Fruit fly (Drosophila melanogaster) whole organism, embryonic: Measurements from ENCODE around the gene Upf1.
A peak's percentile ranks its signal among the peaks of the same experiment; 100 is the strongest.

ENCODE experiments used
- Asciz ChIP-seq: fragments of 200-800 bp; sonication (Bioruptor generic); optimal IDR thresholded peaks from 2 replicates; lab custom pipeline; 2017; ENCODE audit warnings: missing biosample characterization, mild to moderate bottlenecking, missing genetic modification characterization, missing genetic modification reagents
- Atf3 ChIP-seq: fragments of 200-800 bp; sonication (Bioruptor generic); optimal IDR thresholded peaks from 3 replicates; lab custom pipeline; 2016; ENCODE audit warnings: missing biosample characterization, missing genetic modification characterization
- CG10321 ChIP-seq: fragments of 200-800 bp; sonication (Bioruptor generic); IDR thresholded peaks from 2 replicates; pipeline ENCODE4 v1.3.6; 2022; ENCODE audit warnings: missing biosample characterization, missing genetic modification characterization
- CG10366 ChIP-seq: fragments of 200-800 bp; sonication (Bioruptor generic); IDR thresholded peaks from 2 replicates; pipeline ENCODE4 v1.3.6; 2022; ENCODE audit warnings: missing biosample characterization, missing genetic modification characterization
- CG11723 ChIP-seq: fragments of 200-800 bp; sonication (Bioruptor generic); optimal IDR thresholded peaks from 2 replicates; lab custom pipeline; 2017; ENCODE audit warnings: missing biosample characterization, mild to moderate bottlenecking, missing genetic modification characterization
- CG13424 ChIP-seq: fragments of 200-800 bp; sonication (Bioruptor generic); optimal IDR thresholded peaks from 2 replicates; lab custom pipeline; 2019; ENCODE audit warnings: missing biosample characterization, mild to moderate bottlenecking, missing genetic modification characterization, moderate library complexity
- CG13775 ChIP-seq: fragments of 200-800 bp; sonication (Bioruptor generic); optimal IDR thresholded peaks from 3 replicates; lab custom pipeline; 2017; ENCODE audit warnings: missing biosample characterization, mild to moderate bottlenecking, missing genetic modification characterization
- CG14860 ChIP-seq: fragments of 200-800 bp; sonication (Bioruptor generic); IDR thresholded peaks from 3 replicates; pipeline ENCODE4 v1.3.6; 2022; ENCODE audit warnings: missing biosample characterization, missing genetic modification characterization; ENCODE audit not compliant: partially characterized antibody
- CG17186 ChIP-seq: fragments of 200-800 bp; sonication (Bioruptor generic); optimal IDR thresholded peaks from 3 replicates; lab custom pipeline; 2017; ENCODE audit warnings: missing biosample characterization, missing genetic modification reagents, missing genetic modification characterization
- CG1792 ChIP-seq: fragments of 200-800 bp; sonication (Bioruptor generic); optimal IDR thresholded peaks from 2 replicates; lab custom pipeline; 2016; ENCODE audit warnings: missing biosample characterization, missing genetic modification characterization
- CG1832 ChIP-seq: fragments of 200-800 bp; sonication (Bioruptor generic); optimal IDR thresholded peaks from 2 replicates; lab custom pipeline; 2017; ENCODE audit warnings: missing biosample characterization, mild to moderate bottlenecking, missing genetic modification characterization, inconsistent platforms
- CG2202 ChIP-seq: fragments of 200-800 bp; sonication (Bioruptor generic); optimal IDR thresholded peaks from 2 replicates; lab custom pipeline; 2018; ENCODE audit warnings: missing biosample characterization, mild to moderate bottlenecking, missing genetic modification characterization
- CG3281 ChIP-seq: fragments of 200-800 bp; sonication (Bioruptor generic); optimal IDR thresholded peaks from 3 replicates; lab custom pipeline; 2017; ENCODE audit warnings: missing biosample characterization, mild to moderate bottlenecking, missing genetic modification characterization
- CG3726 ChIP-seq: fragments of 200-800 bp; sonication (Bioruptor generic); IDR thresholded peaks from 3 replicates; pipeline ENCODE4, ENCODE4 v1.3.6; 2022; ENCODE audit warnings: missing biosample characterization, missing genetic modification characterization
- CG3995 ChIP-seq: fragments of 200-800 bp; sonication (Bioruptor generic); optimal IDR thresholded peaks from 3 replicates; lab custom pipeline; 2016; ENCODE audit warnings: missing biosample characterization, missing genetic modification characterization
- CG4730 ChIP-seq: fragments of 200-800 bp; sonication (Bioruptor generic); IDR thresholded peaks from 2 replicates; pipeline ENCODE4 v1.3.6; 2022; ENCODE audit warnings: missing biosample characterization, missing genetic modification characterization
- CG5245 ChIP-seq: fragments of 200-800 bp; sonication (Bioruptor generic); optimal IDR thresholded peaks from 3 replicates; lab custom pipeline; 2016; ENCODE audit warnings: missing biosample characterization, missing genetic modification characterization
- CG6175 ChIP-seq: fragments of 200-800 bp; sonication (Bioruptor generic); IDR thresholded peaks from 3 replicates; pipeline ENCODE4 v1.3.6; 2022; ENCODE audit warnings: missing biosample characterization, missing genetic modification characterization
- CG6254 ChIP-seq: fragments of 200-800 bp; sonication (Bioruptor generic); optimal IDR thresholded peaks from 3 replicates; lab custom pipeline; 2017; ENCODE audit warnings: mild to moderate bottlenecking, missing biosample characterization, missing genetic modification reagents, missing genetic modification characterization
- CG6683 ChIP-seq: fragments of 200-800 bp; sonication (Bioruptor generic); optimal IDR thresholded peaks from 2 replicates; lab custom pipeline; 2017; ENCODE audit warnings: missing biosample characterization, mild to moderate bottlenecking, missing genetic modification characterization, missing genetic modification reagents
- CG7357 ChIP-seq: fragments of 200-800 bp; sonication (Bioruptor generic); IDR thresholded peaks from 3 replicates; pipeline ENCODE4 v1.3.6; 2022; ENCODE audit warnings: missing biosample characterization, missing genetic modification characterization
- CG7745 ChIP-seq: fragments of 200-800 bp; sonication (Bioruptor generic); optimal IDR thresholded peaks from 2 replicates; lab custom pipeline; 2018; ENCODE audit warnings: missing biosample characterization, mild to moderate bottlenecking, missing genetic modification characterization, moderate library complexity
- CG9437 ChIP-seq: fragments of 200-800 bp; sonication (Bioruptor generic); optimal IDR thresholded peaks from 2 replicates; lab custom pipeline; 2018; ENCODE audit warnings: missing biosample characterization, mild to moderate bottlenecking, missing genetic modification characterization
- Camta ChIP-seq: fragments of 200-800 bp; sonication (Bioruptor generic); optimal IDR thresholded peaks from 2 replicates; lab custom pipeline; 2016; ENCODE audit warnings: missing biosample characterization, missing genetic modification characterization
- CoRest ChIP-seq: fragments of 200-800 bp; sonication (Bioruptor generic); optimal IDR thresholded peaks from 3 replicates; lab custom pipeline; 2018; ENCODE audit warnings: missing biosample characterization, mild to moderate bottlenecking, missing genetic modification characterization, moderate library complexity
- Fer3 ChIP-seq: fragments of 200-800 bp; sonication (Bioruptor generic); optimal IDR thresholded peaks from 2 replicates; lab custom pipeline; 2018; ENCODE audit warnings: missing biosample characterization, mild to moderate bottlenecking, missing genetic modification characterization, moderate library complexity
- Hr51 ChIP-seq, 2 experiments: fragments of 200-800 bp; sonication (Bioruptor generic); optimal IDR thresholded peaks; 2 replicates in 1 of 2; 3 replicates in 1 of 2; lab custom pipeline; 2016 to 2018; ENCODE audit warnings: missing biosample characterization in 2 of 2, missing genetic modification characterization in 2 of 2, mild to moderate bottlenecking in 1 of 2, moderate library complexity in 1 of 2
- Mad ChIP-seq: fragments of 200-800 bp; sonication (Bioruptor generic); optimal IDR thresholded peaks from 2 replicates; lab custom pipeline; 2016; ENCODE audit warnings: missing biosample characterization, missing genetic modification characterization
- NC2β ChIP-seq: fragments of 200-800 bp; sonication (Bioruptor generic); optimal IDR thresholded peaks from 2 replicates; lab custom pipeline; 2016; ENCODE audit warnings: missing biosample characterization, missing genetic modification characterization
- Oaz ChIP-seq: fragments of 200-800 bp; sonication (Bioruptor generic); IDR thresholded peaks from 2 replicates; pipeline ENCODE4 v1.3.6; 2022; ENCODE audit warnings: missing biosample characterization, missing genetic modification characterization
- Usf ChIP-seq: fragments of 200-800 bp; sonication (Bioruptor generic); optimal IDR thresholded peaks from 2 replicates; lab custom pipeline; 2017; ENCODE audit warnings: missing genotype, missing biosample characterization, missing genetic modification characterization
- da ChIP-seq: fragments of 200-800 bp; sonication (Bioruptor generic); optimal IDR thresholded peaks from 2 replicates; lab custom pipeline; 2016; ENCODE audit warnings: missing biosample characterization, missing genetic modification characterization
- dpn ChIP-seq, 2 experiments: fragments of 200-800 bp; sonication (Bioruptor generic); optimal IDR thresholded peaks; 3 replicates each; lab custom pipeline; 2016; ENCODE audit warnings: missing biosample characterization in 2 of 2, missing genetic modification characterization in 2 of 2
- exex ChIP-seq: fragments of 200-800 bp; sonication (Bioruptor generic); optimal IDR thresholded peaks from 4 replicates; lab custom pipeline; 2018; ENCODE audit warnings: missing biosample characterization, mild to moderate bottlenecking, missing genetic modification characterization, moderate library complexity
- gro ChIP-seq: fragments of 200-800 bp; sonication (Bioruptor generic); optimal IDR thresholded peaks from 2 replicates; lab custom pipeline; 2016; ENCODE audit warnings: missing biosample characterization, missing genetic modification characterization
- hth ChIP-seq: fragments of >200 bp; optimal IDR thresholded peaks from 2 replicates; lab custom pipeline; 2017; ENCODE audit warnings: inconsistent platforms
- lab ChIP-seq: fragments of 200-800 bp; sonication (Bioruptor generic); optimal IDR thresholded peaks from 3 replicates; lab custom pipeline; 2017; ENCODE audit warnings: missing biosample characterization, missing genetic modification characterization, mild to moderate bottlenecking, moderate library complexity, missing genetic modification reagents
- lmd ChIP-seq: fragments of 200-800 bp; sonication (Bioruptor generic); IDR thresholded peaks from 2 replicates; pipeline ENCODE4 v1.3.6; 2022; ENCODE audit warnings: missing biosample characterization, missing genetic modification characterization
- nerfin-2 ChIP-seq: fragments of 200-800 bp; sonication (Bioruptor generic); IDR thresholded peaks from 2 replicates; pipeline ENCODE4 v1.3.6; 2022; ENCODE audit warnings: missing biosample characterization, missing genetic modification characterization; ENCODE audit not compliant: partially characterized antibody
- oc ChIP-seq: fragments of 200-800 bp; sonication (Bioruptor generic); optimal IDR thresholded peaks from 2 replicates; lab custom pipeline; 2018; ENCODE audit warnings: missing biosample characterization, mild to moderate bottlenecking, missing genetic modification characterization, moderate library complexity
- pb ChIP-seq: fragments of 200-800 bp; sonication (Bioruptor generic); optimal IDR thresholded peaks from 3 replicates; lab custom pipeline; 2016; ENCODE audit warnings: missing biosample characterization, missing genetic modification characterization
- psq ChIP-seq: fragments of 200-800 bp; sonication (Bioruptor generic); optimal IDR thresholded peaks from 2 replicates; lab custom pipeline; 2017; ENCODE audit warnings: missing biosample characterization, missing genetic modification characterization
- ro ChIP-seq: fragments of 200-800 bp; sonication (Bioruptor generic); IDR thresholded peaks from 2 replicates; pipeline ENCODE4 v1.3.6; 2022; ENCODE audit warnings: missing biosample characterization, missing genetic modification characterization
- sc ChIP-seq, 3 experiments: fragments of >200 bp in 2 of 3; fragments of 200-800 bp in 1 of 3; sonication (Bioruptor generic) in 1 of 3; optimal IDR thresholded peaks; 2 replicates in 2 of 3; 3 replicates in 1 of 3; lab custom pipeline; 2017; ENCODE audit warnings: mild to moderate bottlenecking in 1 of 3, missing biosample characterization in 1 of 3, missing genetic modification characterization in 1 of 3, missing genetic modification reagents in 1 of 3
- sob ChIP-seq: fragments of 200-800 bp; sonication (Bioruptor generic); IDR thresholded peaks from 2 replicates; pipeline ENCODE4 v1.3.6; 2022; ENCODE audit warnings: missing biosample characterization, missing genetic modification characterization
- stwl ChIP-seq: fragments of 200-800 bp; sonication (Bioruptor generic); optimal IDR thresholded peaks from 3 replicates; lab custom pipeline; 2018; ENCODE audit warnings: missing biosample characterization, mild to moderate bottlenecking, missing genetic modification characterization, moderate library complexity
- tio ChIP-seq: fragments of 200-800 bp; sonication (Bioruptor generic); optimal IDR thresholded peaks from 2 replicates; lab custom pipeline; 2017; ENCODE audit warnings: missing biosample characterization, missing genetic modification characterization, inconsistent platforms
- tx ChIP-seq: fragments of 200-800 bp; sonication (Bioruptor generic); optimal IDR thresholded peaks from 2 replicates; lab custom pipeline; 2016; ENCODE audit warnings: missing biosample characterization, missing genetic modification characterization
- unc-4 ChIP-seq: fragments of 200-800 bp; sonication (Bioruptor generic); IDR thresholded peaks from 2 replicates; pipeline ENCODE4 v1.3.6; 2022; ENCODE audit warnings: missing biosample characterization, missing genetic modification characterization; ENCODE audit not compliant: partially characterized antibody
- usp ChIP-seq: fragments of >200 bp; optimal IDR thresholded peaks from 2 replicates; lab custom pipeline; 2017; ENCODE audit warnings: missing biosample characterization, missing genetic modification characterization
- wdn ChIP-seq: fragments of 200-800 bp; sonication (Bioruptor generic); IDR thresholded peaks from 2 replicates; pipeline ENCODE4 v1.3.6; 2022; ENCODE audit warnings: missing biosample characterization, missing genetic modification characterization
- zfh1 ChIP-seq: fragments of 200-800 bp; sonication (Bioruptor generic); IDR thresholded peaks from 3 replicates; pipeline ENCODE4 v1.3.6; 2022; ENCODE audit warnings: missing biosample characterization, missing genetic modification characterization

Gene Upf1

DNA sequence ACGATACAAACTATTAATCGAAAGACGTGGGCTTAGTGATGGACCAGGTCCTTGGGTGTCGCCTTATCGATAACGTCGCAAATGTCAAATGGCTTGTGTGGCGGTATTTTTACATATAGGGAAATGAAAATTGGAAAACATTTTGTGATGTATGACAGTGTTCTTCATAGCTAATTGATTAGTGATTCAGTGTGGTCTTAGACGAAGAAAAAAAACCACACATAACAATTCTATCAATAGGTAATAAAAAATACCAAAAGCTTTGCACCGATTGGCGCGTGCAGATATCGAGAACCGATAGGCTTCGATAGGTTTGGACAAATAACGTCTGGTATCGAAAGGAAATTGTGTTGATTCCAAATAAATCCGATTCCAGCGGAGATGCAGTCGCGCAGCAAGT is 36.3 kb downstream of the Upf1 start, which contains the start of the genes Nrd1 and CG1847 (continued):
- TF ChIP-seq Usf (GFP tag; lab: Kevin White, UChicago), result no peak
- TF ChIP-seq tio, result no peak
- TF ChIP-seq lab (GFP tag; lab: Kevin White, UChicago), result no peak
- TF ChIP-seq NC2β (GFP tag; lab: Kevin White, UChicago), result no peak
- no peak for TF ChIP-seq Fer3
- TF ChIP-seq stwl (tag; lab: Kevin White, UChicago), result peak; percentile 75
- TF ChIP-seq CG1832 (GFP tag; lab: Kevin White, UChicago), result no peak
- peak; percentile 89; the same call in 2 of the 3 replicates for TF ChIP-seq CG14860
- no peak for TF ChIP-seq usp (GFP tag; lab: Kevin White, UChicago)
- TF ChIP-seq CG11723 (GFP tag; lab: Kevin White, UChicago), result no peak
- no peak for TF ChIP-seq sob (GFP tag; lab: Robert Waterston, UW)
- TF ChIP-seq oc, result no peak
- TF ChIP-seq CG5245 (GFP tag; lab: Kevin White, UChicago), result no peak
- no peak for TF ChIP-seq da (GFP tag; lab: Kevin White, UChicago)
- TF ChIP-seq CG1792, result no peak
- no peak for TF ChIP-seq Oaz (GFP tag; lab: Robert Waterston, UW)
- no peak for TF ChIP-seq CG3726 (GFP tag; lab: Robert Waterston, UW)
- TF ChIP-seq Mad, result no peak
- TF ChIP-seq CG7745 (tag; lab: Kevin White, UChicago), result no peak
- TF ChIP-seq CG6254 (GFP tag; lab: Kevin White, UChicago), result no peak
- no peak for TF ChIP-seq CG10321 (GFP tag; lab: Robert Waterston, UW)
- no peak for TF ChIP-seq ro
- TF ChIP-seq psq (GFP tag; lab: Kevin White, UChicago), result no peak
- no peak for TF ChIP-seq dpn (GFP tag; optimal IDR thresholded peaks at IDR 0.05; lab: Kevin White, UChicago)
- TF ChIP-seq CG17186 (GFP tag; lab: Kevin White, UChicago), result peak; percentile 48
- no peak for TF ChIP-seq hth (lab: Kevin White, UChicago)
- TF ChIP-seq CG3281, result no peak
- TF ChIP-seq CG2202 (tag; lab: Kevin White, UChicago), result no peak
- no peak for TF ChIP-seq CG3995
- TF ChIP-seq CoRest, result no peak
- TF ChIP-seq Atf3 (GFP tag; lab: Kevin White, UChicago), result no peak
- no peak for TF ChIP-seq CG10366 (GFP tag; lab: Robert Waterston, UW)
- TF ChIP-seq pb (GFP tag; lab: Kevin White, UChicago), result no peak
- no peak for TF ChIP-seq CG4730 (GFP tag; lab: Robert Waterston, UW)
- no peak for TF ChIP-seq Camta (GFP tag; lab: Kevin White, UChicago)
- TF ChIP-seq zfh1 (GFP tag; lab: Robert Waterston, UW), result no peak
- peak; percentile 78 for TF ChIP-seq unc-4 (GFP tag; lab: Robert Waterston, UW)
- TF ChIP-seq CG6683 (GFP tag; lab: Kevin White, UChicago), result no peak
- no peak for TF ChIP-seq CG6175 (GFP tag; lab: Robert Waterston, UW)
- TF ChIP-seq gro (GFP tag; lab: Kevin White, UChicago), result no peak
- TF ChIP-seq CG13775, result no peak
- no peak for TF ChIP-seq lmd (GFP tag; lab: Robert Waterston, UW)
- TF ChIP-seq CG13424, result no peak
- TF ChIP-seq wdn, result no peak
- no peak for TF ChIP-seq Asciz
- no peak for TF ChIP-seq tx
- TF ChIP-seq nerfin-2 (GFP tag; lab: Robert Waterston, UW), result peak; percentile 85
- peak; percentile 97 for TF ChIP-seq CG9437 (GFP tag; lab: Kevin White, UChicago)
- no peak for TF ChIP-seq Hr51 (GFP tag; optimal IDR thresholded peaks at IDR 0.05; lab: Kevin White, UChicago)
- no peak for TF ChIP-seq exex
- TF ChIP-seq sc (optimal IDR thresholded peaks at IDR 0.05; lab: Kevin White, UChicago), result no peak
- TF ChIP-seq sc (GFP tag; optimal IDR thresholded peaks at IDR 0.05; lab: Kevin White, UChicago), result no peak
- no peak for TF ChIP-seq CG7357 (GFP tag; lab: Robert Waterston, UW)
